Fruit fly (Drosophila melanogaster) whole organism, larva: ENCODE data around the gene MICU3.

Experiments
- noc ChIP-seq: fragments of 200-800 bp; sonication (Bioruptor generic); optimal IDR thresholded peaks from 3 replicates; lab custom pipeline; 2019; ENCODE audit warnings: missing biosample characterization, mild to moderate bottlenecking, missing genetic modification characterization, moderate library complexity

Gene MICU3

dm6 chr3R:19846870-19847590 is at the start of gene MICU3:
Gene MICU3, plus strand, starts transcription at chr3R:19847311.
- TF ChIP-seq noc (tag; lab: Kevin White, UChicago): peak; percentile 51

DNA sequence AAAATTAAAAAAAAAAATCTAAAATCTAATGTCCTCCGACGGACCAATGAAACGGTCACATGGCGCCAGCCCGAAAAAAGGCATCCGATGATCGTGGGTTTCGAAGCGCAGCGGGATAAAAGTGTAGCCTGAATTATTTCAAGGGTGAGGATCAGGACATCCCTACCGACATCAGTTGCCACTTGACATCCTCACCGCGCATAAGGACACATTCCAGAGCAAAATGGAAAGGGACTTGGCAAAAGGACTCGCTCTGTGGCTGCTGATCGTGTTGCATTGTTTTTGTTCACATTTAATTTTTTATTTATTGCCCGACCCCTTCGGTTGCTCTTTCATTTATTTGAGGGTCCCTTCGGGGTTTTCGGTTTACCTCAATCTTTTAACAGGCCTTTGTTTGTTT is 47.5 kb upstream of the MICU3 start:
- no peak for TF ChIP-seq noc (tag; lab: Kevin White, UChicago)

- no peak for TF ChIP-seq noc (tag; lab: Kevin White, UChicago)
Observed at dm6 chr3R:19801752-19802151, 45.4 kb upstream of the MICU3 start.

- TF ChIP-seq noc (tag; lab: Kevin White, UChicago): no peak
Observed at dm6 chr3R:19802508-19802907, 44.6 kb upstream of the MICU3 start.

DNA sequence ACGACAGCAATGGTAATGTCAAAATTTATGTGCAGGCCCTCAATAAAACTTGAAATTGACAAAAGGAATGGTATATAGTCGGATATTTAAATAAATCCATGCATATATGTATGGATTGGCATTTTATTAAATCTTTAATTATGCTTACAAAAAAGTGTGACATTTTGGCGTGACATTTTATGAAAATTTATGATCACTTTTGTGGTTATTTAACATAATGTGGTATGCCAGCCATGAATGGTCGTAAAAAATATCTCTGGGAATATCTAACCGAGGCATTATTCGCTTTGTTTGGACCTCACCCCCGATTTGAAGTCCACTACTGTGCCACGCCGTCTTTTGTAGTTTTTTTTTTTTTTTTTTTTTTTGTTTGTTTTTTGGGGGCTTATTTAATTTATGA is 43.6 kb upstream of the MICU3 start:
- no peak for TF ChIP-seq noc (tag; lab: Kevin White, UChicago)

- TF ChIP-seq noc (tag; lab: Kevin White, UChicago): no peak
Observed at dm6 chr3R:19804905-19805304, 42.2 kb upstream of the MICU3 start.

- no peak for TF ChIP-seq noc (tag; lab: Kevin White, UChicago)
Observed at dm6 chr3R:19807148-19807547, 40.0 kb upstream of the MICU3 start.

DNA sequence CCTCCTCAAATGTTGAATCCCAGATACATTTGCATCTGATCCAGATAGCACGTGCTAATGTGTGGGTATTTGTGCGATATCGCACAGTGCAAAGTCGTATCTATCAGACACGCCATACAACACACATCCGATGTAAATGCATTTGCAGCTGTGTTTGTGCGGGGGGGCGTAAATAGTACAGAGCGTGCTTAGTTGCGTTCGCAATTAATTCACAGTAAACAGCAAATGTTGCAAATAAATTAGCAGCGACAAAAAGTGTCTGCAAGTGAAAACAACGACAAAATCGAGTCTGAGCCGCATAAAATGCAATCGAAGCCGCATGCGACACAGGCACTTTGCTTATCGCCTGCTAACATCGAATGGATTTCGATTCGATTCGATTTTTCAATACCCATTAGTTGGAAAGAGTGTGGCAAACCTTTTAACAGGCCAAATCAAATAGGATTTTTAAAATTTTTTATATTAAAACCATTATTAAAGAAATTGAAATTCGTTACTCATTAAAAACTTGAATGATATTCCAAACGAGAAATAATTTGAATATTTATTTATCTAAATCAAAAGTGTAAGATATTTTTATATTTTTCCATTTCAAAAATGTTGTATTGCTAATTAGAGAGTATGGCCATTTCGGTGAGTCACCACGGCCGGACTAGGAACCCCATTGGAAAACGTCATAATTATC is 39.2 kb upstream of the MICU3 start:
- TF ChIP-seq noc (tag; lab: Kevin White, UChicago): no peak

DNA sequence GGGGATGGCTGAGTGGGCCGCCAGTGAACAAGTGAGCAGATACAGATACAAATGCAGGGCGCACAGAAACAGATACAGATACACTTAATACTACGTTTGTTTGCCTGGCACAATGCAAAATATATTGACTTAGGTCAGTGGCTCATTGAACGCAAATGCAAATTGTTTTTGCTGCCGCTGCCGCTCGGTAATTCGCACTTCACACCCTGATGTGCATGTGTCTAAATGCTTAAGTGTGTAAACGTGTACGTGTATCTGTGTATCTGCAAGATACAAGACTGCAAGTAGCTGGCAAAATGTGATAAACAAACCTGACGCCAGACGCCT is 38.7 kb upstream of the MICU3 start:
- no peak for TF ChIP-seq noc (tag; lab: Kevin White, UChicago)

dm6 chr3R:19811510-19811909 is 35.6 kb upstream of the MICU3 start:
- no peak for TF ChIP-seq noc (tag; lab: Kevin White, UChicago)

- TF ChIP-seq noc (tag; lab: Kevin White, UChicago): no peak
Observed at dm6 chr3R:19812472-19812871, 34.6 kb upstream of the MICU3 start.

DNA sequence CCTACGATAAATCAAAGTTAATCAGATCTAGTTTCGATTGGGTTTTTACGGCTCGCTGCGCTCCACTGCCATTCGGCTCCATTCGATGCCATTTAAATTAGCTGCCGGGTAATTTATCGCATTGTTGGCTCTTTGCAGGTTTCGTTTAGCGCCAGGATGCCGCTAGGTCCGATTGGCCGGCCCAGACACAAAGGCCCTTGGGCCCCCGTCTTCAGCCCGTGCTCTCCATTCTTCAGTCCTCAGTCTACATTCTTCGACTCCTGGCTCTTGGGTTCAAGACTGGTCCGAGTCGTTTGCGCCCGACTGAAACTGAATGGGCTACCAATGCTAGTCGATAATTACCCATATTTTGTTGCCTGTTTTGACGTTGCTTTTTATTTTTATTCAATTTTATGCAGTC is 33.9 kb upstream of the MICU3 start:
- no peak for TF ChIP-seq noc (tag; lab: Kevin White, UChicago)

- no peak for TF ChIP-seq noc (tag; lab: Kevin White, UChicago)
Observed at dm6 chr3R:19816758-19817157, 30.4 kb upstream of the MICU3 start.

dm6 chr3R:19820994-19821393 is 26.1 kb upstream of the MICU3 start:
- TF ChIP-seq noc (tag; lab: Kevin White, UChicago): no peak

- TF ChIP-seq noc (tag; lab: Kevin White, UChicago): no peak
Observed at dm6 chr3R:19822138-19822537, 25.0 kb upstream of the MICU3 start.

dm6 chr3R:19824480-19824879 is 22.6 kb upstream of the MICU3 start:
- TF ChIP-seq noc (tag; lab: Kevin White, UChicago): no peak

DNA sequence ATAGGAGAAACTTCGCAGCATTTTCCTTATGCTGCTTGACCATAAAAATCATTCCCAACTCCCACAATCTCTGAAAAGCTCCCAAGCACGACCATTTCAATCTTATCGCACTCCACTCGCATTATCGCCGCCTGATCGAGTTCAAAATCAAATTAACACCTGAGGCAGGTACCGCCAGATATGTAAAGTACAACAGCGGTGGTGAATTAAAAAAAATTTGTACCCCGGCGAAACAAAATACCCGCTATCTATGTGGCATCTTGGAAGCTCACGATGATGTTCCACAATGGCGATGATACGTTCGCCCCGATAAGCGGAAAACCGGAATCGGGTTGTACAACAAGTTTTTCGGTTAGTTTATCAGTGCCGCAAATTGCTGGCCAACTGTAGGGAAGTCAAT is 20.8 kb upstream of the MICU3 start:
- TF ChIP-seq noc (tag; lab: Kevin White, UChicago): no peak
